Worm (Caenorhabditis elegans) whole organism, L2 larva: ENCODE measurements around the gene Y48C3A.18.

Source experiments
- egl-27 ChIP-seq: sonication (generic microtip); optimal IDR thresholded peaks from 3 replicates; lab custom pipeline; 2017; ENCODE audit warnings: missing biosample characterization, missing genetic modification reagents, missing genetic modification characterization
- mbf-1 ChIP-seq: sonication (generic microtip); optimal IDR thresholded peaks from 2 replicates; lab custom pipeline; 2017; ENCODE audit warnings: missing biosample characterization, missing genetic modification characterization
- nhr-12 ChIP-seq: fragments of 150-350 bp; optimal IDR thresholded peaks from 2 replicates; lab custom pipeline; 2014; ENCODE audit warnings: missing biosample characterization, missing genetic modification characterization
- zag-1 ChIP-seq: fragments of 150-350 bp; optimal IDR thresholded peaks from 2 replicates; lab custom pipeline; 2014; ENCODE audit warnings: missing biosample characterization, missing genetic modification characterization
- ztf-11 ChIP-seq: sonication (generic microtip); optimal IDR thresholded peaks from 2 replicates; lab custom pipeline; 2017; ENCODE audit warnings: missing biosample characterization, missing genetic modification characterization

- TF ChIP-seq ztf-11 (tag; lab: Kevin White, UChicago) (no peak), egl-27 (tag; lab: Kevin White, UChicago) (no peak), nhr-12 (no peak), zag-1 (tag; lab: Kevin White, UChicago) (no peak), mbf-1 (no peak)
Observed at ce11 chrII:13424242-13424641, 11.8 kb downstream of the Y48C3A.18 start, which contains the start of gene Y48E1C.2.
